Fruit fly (Drosophila melanogaster) whole organism, embryonic: ENCODE data around the gene CG6356.

ENCODE experiments used
- CG10462 ChIP-seq: fragments of 200-800 bp; sonication (Bioruptor generic); optimal IDR thresholded peaks from 2 replicates; lab custom pipeline; 2016; ENCODE audit warnings: missing biosample characterization, missing genetic modification characterization
- CG11093 ChIP-seq: fragments of 200-800 bp; sonication (Bioruptor generic); IDR thresholded peaks from 3 replicates; pipeline ENCODE4 v1.3.6; 2022; ENCODE audit warnings: missing biosample characterization, missing genetic modification characterization
- CG11695 ChIP-seq: fragments of 200-800 bp; sonication (Bioruptor generic); IDR thresholded peaks from 3 replicates; pipeline ENCODE4 v1.3.6; 2022; ENCODE audit warnings: missing biosample characterization, missing genetic modification characterization
- CG12219 ChIP-seq: fragments of 200-800 bp; sonication (Bioruptor generic); optimal IDR thresholded peaks from 3 replicates; lab custom pipeline; 2018; ENCODE audit warnings: missing biosample characterization, mild to moderate bottlenecking, missing genetic modification characterization
- CG12299 ChIP-seq: fragments of 200-800 bp; sonication (Bioruptor generic); optimal IDR thresholded peaks from 2 replicates; lab custom pipeline; 2018; ENCODE audit warnings: missing biosample characterization, mild to moderate bottlenecking, missing genetic modification characterization
- CG13287 ChIP-seq: fragments of 200-800 bp; sonication (Bioruptor generic); IDR thresholded peaks from 2 replicates; pipeline ENCODE4 v1.3.6; 2022; ENCODE audit warnings: missing biosample characterization, missing genetic modification characterization; ENCODE audit not compliant: partially characterized antibody
- CG13296 ChIP-seq: fragments of 200-800 bp; sonication (Bioruptor generic); optimal IDR thresholded peaks from 3 replicates; lab custom pipeline; 2018; ENCODE audit warnings: missing biosample characterization, mild to moderate bottlenecking, missing genetic modification characterization
- CG14667 ChIP-seq: fragments of 200-800 bp; sonication (Bioruptor generic); IDR thresholded peaks from 2 replicates; pipeline ENCODE4 v1.3.6; 2022; ENCODE audit warnings: missing biosample characterization, missing genetic modification characterization
- CG1529 ChIP-seq: fragments of 200-800 bp; sonication (Bioruptor generic); optimal IDR thresholded peaks from 3 replicates; lab custom pipeline; 2018; ENCODE audit warnings: missing biosample characterization, missing genetic modification characterization
- CG15514 ChIP-seq: fragments of 200-800 bp; sonication (Bioruptor generic); optimal IDR thresholded peaks from 3 replicates; lab custom pipeline; 2017; ENCODE audit warnings: missing biosample characterization, missing genetic modification characterization, mild to moderate bottlenecking, moderate library complexity, missing genetic modification reagents
- CG17359 ChIP-seq: fragments of 200-800 bp; sonication (Bioruptor generic); optimal IDR thresholded peaks from 3 replicates; lab custom pipeline; 2018; ENCODE audit warnings: missing biosample characterization, mild to moderate bottlenecking, missing genetic modification characterization, moderate library complexity
- CG17802 ChIP-seq: fragments of 200-800 bp; sonication (Bioruptor generic); optimal IDR thresholded peaks from 2 replicates; lab custom pipeline; 2018; ENCODE audit warnings: missing biosample characterization, mild to moderate bottlenecking, missing genetic modification characterization, moderate library complexity
- CG2889 ChIP-seq: fragments of 200-800 bp; sonication (Bioruptor generic); IDR thresholded peaks from 3 replicates; pipeline ENCODE4 v1.3.6; 2022; ENCODE audit warnings: missing biosample characterization, missing genetic modification characterization
- CG3847 ChIP-seq: fragments of 200-800 bp; sonication (Bioruptor generic); IDR thresholded peaks from 2 replicates; pipeline ENCODE4 v1.3.6; 2022; ENCODE audit warnings: missing biosample characterization, missing genetic modification characterization
- CG4854 ChIP-seq: fragments of 200-800 bp; sonication (Bioruptor generic); optimal IDR thresholded peaks from 2 replicates; lab custom pipeline; 2016; ENCODE audit warnings: missing biosample characterization, missing genetic modification characterization, inconsistent platforms
- CG6765 ChIP-seq: fragments of 200-800 bp; sonication (Bioruptor generic); optimal IDR thresholded peaks from 3 replicates; lab custom pipeline; 2017; ENCODE audit warnings: missing biosample characterization, mild to moderate bottlenecking, missing genetic modification characterization
- CG6791 ChIP-seq: fragments of 200-800 bp; sonication (Bioruptor generic); IDR thresholded peaks from 3 replicates; pipeline ENCODE4 v1.3.6; 2022; ENCODE audit warnings: missing biosample characterization, missing genetic modification characterization; ENCODE audit not compliant: partially characterized antibody
- CG8281 ChIP-seq: fragments of 200-800 bp; sonication (Bioruptor generic); optimal IDR thresholded peaks from 2 replicates; lab custom pipeline; 2018; ENCODE audit warnings: missing biosample characterization, mild to moderate bottlenecking, missing genetic modification characterization, moderate library complexity
- CG9437 ChIP-seq: fragments of 200-800 bp; sonication (Bioruptor generic); optimal IDR thresholded peaks from 2 replicates; lab custom pipeline; 2018; ENCODE audit warnings: missing biosample characterization, mild to moderate bottlenecking, missing genetic modification characterization
- CG9797 ChIP-seq: fragments of 200-800 bp; sonication (Bioruptor generic); optimal IDR thresholded peaks from 3 replicates; lab custom pipeline; 2018; ENCODE audit warnings: missing biosample characterization, mild to moderate bottlenecking, missing genetic modification characterization
- CG9932 ChIP-seq: fragments of 200-800 bp; sonication (Bioruptor generic); IDR thresholded peaks from 2 replicates; pipeline ENCODE4 v1.3.6; 2022; ENCODE audit warnings: missing biosample characterization, missing genetic modification characterization
- CTCF ChIP-seq: fragments of 200-800 bp; sonication (Bioruptor generic); optimal IDR thresholded peaks from 2 replicates; lab custom pipeline; 2017; ENCODE audit warnings: missing biosample characterization, mild to moderate bottlenecking, missing genetic modification characterization, moderate library complexity
- Dfd ChIP-seq, 2 experiments: fragments of >200 bp; optimal IDR thresholded peaks; 2 replicates each; lab custom pipeline; 2017; ENCODE audit warnings: missing biosample characterization in 2 of 2, missing genetic modification characterization in 2 of 2
- Dp ChIP-seq: fragments of 200-800 bp; sonication (Bioruptor generic); optimal IDR thresholded peaks from 2 replicates; lab custom pipeline; 2018; ENCODE audit warnings: missing biosample characterization, mild to moderate bottlenecking, missing genetic modification characterization, moderate library complexity
- Gug ChIP-seq: fragments of 200-800 bp; sonication (Bioruptor generic); IDR thresholded peaks from 4 replicates; pipeline ENCODE4 v1.3.6; 2022; ENCODE audit warnings: missing biosample characterization, missing genetic modification characterization
- Hmr ChIP-seq: fragments of 200-800 bp; sonication (Bioruptor generic); optimal IDR thresholded peaks from 3 replicates; lab custom pipeline; 2017; ENCODE audit warnings: mild to moderate bottlenecking, missing biosample characterization, missing genetic modification reagents, missing genetic modification characterization
- Kr ChIP-seq: fragments of 200-800 bp; sonication (Bioruptor generic); optimal IDR thresholded peaks from 2 replicates; lab custom pipeline; 2017; ENCODE audit warnings: missing biosample characterization, mild to moderate bottlenecking, missing genetic modification characterization
- Mes4 ChIP-seq: fragments of 200-800 bp; sonication (Bioruptor generic); optimal IDR thresholded peaks from 2 replicates; lab custom pipeline; 2016; ENCODE audit warnings: missing biosample characterization, missing genetic modification characterization
- NC2α ChIP-seq: fragments of 200-800 bp; sonication (Bioruptor generic); optimal IDR thresholded peaks from 2 replicates; lab custom pipeline; 2016; ENCODE audit warnings: missing biosample characterization, missing genetic modification characterization
- Opbp ChIP-seq: fragments of 200-800 bp; sonication (Bioruptor generic); IDR thresholded peaks from 3 replicates; pipeline ENCODE4 v1.3.6; 2022; ENCODE audit warnings: missing biosample characterization, missing genetic modification characterization; ENCODE audit not compliant: partially characterized antibody
- ac ChIP-seq: fragments of 200-800 bp; sonication (Bioruptor generic); optimal IDR thresholded peaks from 3 replicates; lab custom pipeline; 2017; ENCODE audit warnings: missing biosample characterization, mild to moderate bottlenecking, missing genetic modification characterization
- btn ChIP-seq: fragments of 200-800 bp; sonication (Bioruptor generic); optimal IDR thresholded peaks from 2 replicates; lab custom pipeline; 2016; ENCODE audit warnings: missing biosample characterization, missing genetic modification characterization
- cg ChIP-seq: fragments of 200-800 bp; sonication (Bioruptor generic); optimal IDR thresholded peaks from 3 replicates; lab custom pipeline; 2019; ENCODE audit warnings: missing biosample characterization, mild to moderate bottlenecking, missing genetic modification characterization, moderate library complexity
- esg ChIP-seq: fragments of 200-800 bp; sonication (Bioruptor generic); conservative IDR thresholded peaks from 2 replicates; pipeline ENCODE4 v1.3.6; 2022; ENCODE audit warnings: missing biosample characterization, missing genetic modification characterization
- eyg ChIP-seq: fragments of 200-800 bp; sonication (Bioruptor generic); optimal IDR thresholded peaks from 3 replicates; lab custom pipeline; 2016; ENCODE audit warnings: missing biosample characterization, missing genetic modification characterization
- gcm ChIP-seq: fragments of 200-800 bp; sonication (Bioruptor generic); optimal IDR thresholded peaks from 2 replicates; lab custom pipeline; 2019; ENCODE audit warnings: missing biosample characterization, mild to moderate bottlenecking, missing genetic modification characterization, moderate library complexity
- ham ChIP-seq: fragments of 200-800 bp; sonication (Bioruptor generic); IDR thresholded peaks from 2 replicates; pipeline ENCODE4 v1.3.6; 2022; ENCODE audit warnings: missing biosample characterization, missing genetic modification characterization
- hth ChIP-seq: fragments of >200 bp; optimal IDR thresholded peaks from 2 replicates; lab custom pipeline; 2017; ENCODE audit warnings: inconsistent platforms
- lilli ChIP-seq: fragments of 200-800 bp; sonication (Bioruptor generic); optimal IDR thresholded peaks from 3 replicates; lab custom pipeline; 2016; ENCODE audit warnings: missing biosample characterization, missing genetic modification characterization
- lov ChIP-seq, 2 experiments: fragments of 200-800 bp in 1 of 2; fragments of >200 bp in 1 of 2; sonication (Bioruptor generic) in 1 of 2; IDR thresholded peaks in 1 of 2; optimal IDR thresholded peaks in 1 of 2; 2 replicates in 1 of 2; 3 replicates in 1 of 2; pipeline versions ENCODE4 v1.3.6 to Lab custom; 2017 to 2022; ENCODE audit warnings: missing biosample characterization in 1 of 2, missing genetic modification characterization in 1 of 2
- mam ChIP-seq: fragments of 200-800 bp; sonication (Bioruptor generic); optimal IDR thresholded peaks from 3 replicates; lab custom pipeline; 2016; ENCODE audit warnings: missing biosample characterization, missing genetic modification characterization
- prd ChIP-seq, 3 experiments: fragments of >200 bp in 2 of 3; fragments of 200-800 bp in 1 of 3; sonication (Bioruptor generic) in 1 of 3; optimal IDR thresholded peaks in 2 of 3; IDR thresholded peaks in 1 of 3; 2 replicates in 2 of 3; 3 replicates in 1 of 3; pipeline versions ENCODE4 v1.3.6 to Lab custom; 2017 to 2022; ENCODE audit warnings: missing biosample characterization in 1 of 3, missing genetic modification characterization in 1 of 3
- psq ChIP-seq: fragments of 200-800 bp; sonication (Bioruptor generic); optimal IDR thresholded peaks from 2 replicates; lab custom pipeline; 2017; ENCODE audit warnings: missing biosample characterization, missing genetic modification characterization
- pum ChIP-seq: fragments of 200-800 bp; sonication (Bioruptor generic); optimal IDR thresholded peaks from 2 replicates; lab custom pipeline; 2016; ENCODE audit warnings: missing biosample characterization, missing genetic modification characterization
- scrt ChIP-seq: fragments of 200-800 bp; sonication (Bioruptor generic); optimal IDR thresholded peaks from 2 replicates; lab custom pipeline; 2018; ENCODE audit warnings: missing biosample characterization, mild to moderate bottlenecking, missing genetic modification characterization, moderate library complexity
- ssp ChIP-seq: fragments of 200-800 bp; sonication (Bioruptor generic); IDR thresholded peaks from 2 replicates; pipeline ENCODE4 v1.3.6; 2022; ENCODE audit warnings: missing biosample characterization, missing genetic modification characterization
- tll ChIP-seq, 2 experiments: fragments of 200-800 bp in 1 of 2; fragments of >200 bp in 1 of 2; sonication (Bioruptor generic) in 1 of 2; optimal IDR thresholded peaks; 2 replicates each; lab custom pipeline; 2017 to 2019; ENCODE audit warnings: missing biosample characterization in 2 of 2, missing genetic modification characterization in 2 of 2, mild to moderate bottlenecking in 1 of 2, moderate library complexity in 1 of 2
- wek ChIP-seq: fragments of 200-800 bp; sonication (Bioruptor generic); optimal IDR thresholded peaks from 3 replicates; lab custom pipeline; 2018; ENCODE audit warnings: missing biosample characterization, mild to moderate bottlenecking, missing genetic modification characterization, moderate library complexity

The CG6356 gene

DNA sequence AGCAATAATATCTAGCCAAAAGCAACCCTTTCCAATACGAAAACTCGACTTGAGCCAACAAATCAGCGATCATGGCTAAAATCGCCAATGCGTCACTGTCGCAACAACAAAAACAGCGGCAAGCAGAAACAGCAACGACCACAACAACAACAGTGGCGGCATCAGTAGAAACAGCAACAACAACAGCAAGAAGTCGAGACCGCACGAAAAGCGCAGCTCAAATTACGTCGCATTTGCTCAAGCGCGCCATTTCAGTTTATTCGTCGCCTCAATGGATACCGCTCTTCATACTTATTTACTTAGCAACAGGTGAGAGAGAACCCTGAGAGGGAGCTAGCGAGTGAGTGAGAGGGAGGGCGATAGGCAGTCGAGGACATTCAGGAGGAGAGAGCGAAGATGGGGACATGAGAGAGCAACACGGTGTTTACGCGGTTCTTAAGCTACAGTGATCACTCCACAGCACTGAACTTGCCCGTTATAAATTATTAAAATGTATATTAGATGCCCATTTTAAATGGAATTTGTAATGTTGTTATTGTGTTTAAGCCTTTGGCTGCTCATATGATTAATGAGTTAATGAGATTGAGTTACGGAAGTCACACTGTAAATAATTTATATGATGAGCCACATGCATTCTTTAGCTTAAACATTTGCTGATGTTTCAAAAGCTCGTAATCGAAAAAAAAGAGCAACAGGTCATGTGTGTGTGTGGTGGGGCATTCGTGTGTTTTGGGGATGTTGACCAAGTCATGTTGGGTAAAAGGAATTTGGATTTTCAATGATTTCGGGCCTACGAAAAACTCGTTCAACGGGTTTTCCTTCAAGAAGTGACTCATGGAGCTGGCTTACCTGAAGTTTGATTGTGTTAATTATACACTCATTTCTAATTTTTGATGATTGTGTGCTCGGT is 12.1 kb downstream of the CG6356 start (continued):
- TF ChIP-seq gcm (GFP tag; lab: Kevin White, UChicago) = peak; percentile 29
- peak; percentile 69 for TF ChIP-seq CG14667 (GFP tag; lab: Robert Waterston, UW)
- TF ChIP-seq Hmr (GFP tag; lab: Kevin White, UChicago) = peak; percentile 78
- TF ChIP-seq ac (GFP tag; lab: Kevin White, UChicago) = peak; percentile 71
- TF ChIP-seq Opbp = no peak
- no peak for TF ChIP-seq prd (optimal IDR thresholded peaks at IDR 0.05; lab: Kevin White, UChicago)
- TF ChIP-seq prd (GFP tag; IDR thresholded peaks at IDR 0.05; lab: Robert Waterston, UW) = peak; percentile 91
- TF ChIP-seq CG11695 (GFP tag; lab: Robert Waterston, UW) = peak; percentile 81; the same call in 2 of the 3 replicates
- peak; percentile 56 for TF ChIP-seq CG4854 (GFP tag; lab: Kevin White, UChicago)
- no peak for TF ChIP-seq CG6791
- peak; percentile 75 for TF ChIP-seq mam (GFP tag; lab: Kevin White, UChicago)
- TF ChIP-seq Mes4 = peak; percentile 34
- peak; percentile 12 for TF ChIP-seq CG17802
- TF ChIP-seq CTCF (GFP tag; lab: Kevin White, UChicago) = no peak
- TF ChIP-seq btn (GFP tag; lab: Kevin White, UChicago) = no peak
- peak; percentile 63 for TF ChIP-seq CG10462 (GFP tag; lab: Kevin White, UChicago)
- no peak for TF ChIP-seq Dfd (GFP tag; optimal IDR thresholded peaks at IDR 0.05; lab: Kevin White, UChicago)
- no peak for TF ChIP-seq ham (GFP tag; lab: Robert Waterston, UW)
- TF ChIP-seq tll (GFP tag; optimal IDR thresholded peaks at IDR 0.05; lab: Kevin White, UChicago) = no peak
- TF ChIP-seq Gug (GFP tag; lab: Robert Waterston, UW) = peak; percentile 76
- peak; percentile 46 for TF ChIP-seq ssp
- peak; percentile 73 for TF ChIP-seq scrt (GFP tag; lab: Kevin White, UChicago)
- TF ChIP-seq lov (optimal IDR thresholded peaks at IDR 0.05; lab: Kevin White, UChicago) = no peak
- 0 out of 3 replicates have a peak, but pooled peaks have one; percentile 83 for TF ChIP-seq lov (GFP tag; IDR thresholded peaks at IDR 0.05; lab: Robert Waterston, UW)
- peak; percentile 3 for TF ChIP-seq CG8281 (tag; lab: Kevin White, UChicago)
- TF ChIP-seq lilli (GFP tag; lab: Kevin White, UChicago) = peak; percentile 86
- TF ChIP-seq CG15514 (GFP tag; lab: Kevin White, UChicago) = peak; percentile 49
- TF ChIP-seq CG12219 (GFP tag; lab: Kevin White, UChicago) = peak; percentile 79
- no peak for TF ChIP-seq CG6765
- TF ChIP-seq CG3847 (GFP tag; lab: Robert Waterston, UW) = peak; percentile 73
- TF ChIP-seq CG9797 (GFP tag; lab: Kevin White, UChicago) = no peak
- TF ChIP-seq eyg (GFP tag; lab: Kevin White, UChicago) = peak; percentile 32
- TF ChIP-seq psq (GFP tag; lab: Kevin White, UChicago) = no peak
- TF ChIP-seq Dp (GFP tag; lab: Kevin White, UChicago) = no peak
- peak; percentile 66 for TF ChIP-seq CG13296 (GFP tag; lab: Kevin White, UChicago)
- peak; percentile 84 for TF ChIP-seq CG9932 (GFP tag; lab: Robert Waterston, UW)
- TF ChIP-seq CG13287 (GFP tag; lab: Robert Waterston, UW) = no peak
- peak; percentile 34 for TF ChIP-seq NC2α
- peak; percentile 40 for TF ChIP-seq CG1529 (GFP tag; lab: Kevin White, UChicago)
- peak; percentile 69; the same call in 2 of the 3 replicates for TF ChIP-seq CG11093 (GFP tag; lab: Robert Waterston, UW)
- TF ChIP-seq CG2889 (GFP tag; lab: Robert Waterston, UW) = peak; percentile 78
- peak; percentile 39 for TF ChIP-seq wek (GFP tag; lab: Kevin White, UChicago)
- peak; percentile 75 for TF ChIP-seq esg
- TF ChIP-seq pum (GFP tag; lab: Kevin White, UChicago) = peak; percentile 62
- TF ChIP-seq hth (lab: Kevin White, UChicago) = no peak
- TF ChIP-seq Kr (GFP tag; lab: Kevin White, UChicago) = no peak
- no peak for TF ChIP-seq cg
- peak; percentile 76 for TF ChIP-seq CG17359 (tag; lab: Kevin White, UChicago)
- TF ChIP-seq CG9437 (GFP tag; lab: Kevin White, UChicago) = peak; percentile 49
- peak; percentile 65 for TF ChIP-seq CG12299 (tag; lab: Kevin White, UChicago)
